Worm (Caenorhabditis elegans): ENCODE measurements around the gene nhr-11.

nhr-11 gene

ce11 chrIV:9082055-9082454 lies 12.3 kb downstream of the nhr-11 start, which contains the start of gene twk-8:
TSS of gene twk-8 (plus strand) at chrIV:9082355.
- TF ChIP-seq K02D7.2 (tag; optimal IDR thresholded peaks at IDR 0.05): no peak
- TF ChIP-seq ceh-22 (tag; optimal IDR thresholded peaks at IDR 0.05): no peak
- TF ChIP-seq eyg-1 (tag; optimal IDR thresholded peaks at IDR 0.05): no peak
- no peak for TF ChIP-seq hlh-15 (tag; optimal IDR thresholded peaks at IDR 0.05)
- TF ChIP-seq ceh-34 (tag; optimal IDR thresholded peaks at IDR 0.05): no peak
- no peak for TF ChIP-seq zip-5 (tag; optimal IDR thresholded peaks at IDR 0.05)
- TF ChIP-seq pat-9 (tag; optimal IDR thresholded peaks at IDR 0.05): no peak
- no peak for TF ChIP-seq K09A11.1 (tag; optimal IDR thresholded peaks at IDR 0.05; ENCODE audit: insufficient read depth)
- no peak for TF ChIP-seq ceh-19 (GFP tag; optimal IDR thresholded peaks at IDR 0.05)
- TF ChIP-seq ahr-1 (tag; optimal IDR thresholded peaks at IDR 0.05): no peak
- no peak for TF ChIP-seq ceh-18 (tag; optimal IDR thresholded peaks at IDR 0.05)
- TF ChIP-seq unc-3 (GFP tag; conservative IDR thresholded peaks at IDR 0.05): no peak
- no peak for TF ChIP-seq unc-3 (tag; optimal IDR thresholded peaks at IDR 0.05)
- no peak for TF ChIP-seq hlh-6 (tag; optimal IDR thresholded peaks at IDR 0.05)
- TF ChIP-seq npax-4 (tag; optimal IDR thresholded peaks at IDR 0.05): no peak
- no peak for TF ChIP-seq T23F11.4 (GFP tag; optimal IDR thresholded peaks at IDR 0.05)
- TF ChIP-seq pha-2 (tag; optimal IDR thresholded peaks at IDR 0.05): no peak
- no peak for TF ChIP-seq ref-2 (tag; optimal IDR thresholded peaks at IDR 0.05)
- no peak for TF ChIP-seq sdc-2 (tag; optimal IDR thresholded peaks at IDR 0.05)

ce11 chrIV:9088294-9088693 lies 18.5 kb downstream of the nhr-11 start, which contains the start of gene msa-1:
TSS of gene msa-1 (plus strand) at chrIV:9088594.
- TF ChIP-seq gmeb-2 (tag; optimal IDR thresholded peaks at IDR 0.05): no peak
- no peak for TF ChIP-seq fax-1 (tag; optimal IDR thresholded peaks at IDR 0.05)
- no peak for TF ChIP-seq C08G9.2 (tag; optimal IDR thresholded peaks at IDR 0.05)
- TF ChIP-seq ceh-45 (GFP tag; IDR thresholded peaks at IDR 0.05): 0 out of 2 replicates have a peak, but pooled peaks have one; percentile 14
- TF ChIP-seq lim-6 (tag; optimal IDR thresholded peaks at IDR 0.05): no peak
- no peak for TF ChIP-seq pha-4 (tag; optimal IDR thresholded peaks at IDR 0.05)

ce11 chrIV:9090538-9091195 lies 20.9 kb downstream of the nhr-11 start:
- peak; percentile 24 for TF ChIP-seq hlh-30 (tag; optimal IDR thresholded peaks at IDR 0.05; ENCODE audit: insufficient read depth)
- no peak for TF ChIP-seq fkh-6 (tag; optimal IDR thresholded peaks at IDR 0.05)
- TF ChIP-seq ceh-24 (tag; optimal IDR thresholded peaks at IDR 0.05): no peak
- TF ChIP-seq unc-3 (GFP tag; conservative IDR thresholded peaks at IDR 0.05): no peak
- TF ChIP-seq unc-3 (tag; optimal IDR thresholded peaks at IDR 0.05): no peak
- TF ChIP-seq nhr-11 (tag; optimal IDR thresholded peaks at IDR 0.05): no peak
- no peak for TF ChIP-seq tbx-2 (tag; optimal IDR thresholded peaks at IDR 0.05)
- no peak for TF ChIP-seq npax-4 (tag; optimal IDR thresholded peaks at IDR 0.05)
- TF ChIP-seq pros-1 (tag; optimal IDR thresholded peaks at IDR 0.05): no peak

- TF ChIP-seq C08G9.2 (tag; optimal IDR thresholded peaks at IDR 0.05) (no peak), unc-55 (GFP tag; optimal IDR thresholded peaks at IDR 0.05) (no peak), hlh-30 (tag; optimal IDR thresholded peaks at IDR 0.05; ENCODE audit: insufficient read depth) (no peak), sdc-2 (tag; optimal IDR thresholded peaks at IDR 0.05) (no peak), ceh-9 (tag; optimal IDR thresholded peaks at IDR 0.05) (no peak), fkh-10 (GFP tag; optimal IDR thresholded peaks at IDR 0.05) (no peak), unc-42 (tag; optimal IDR thresholded peaks at IDR 0.05) (peak; percentile 97), ref-2 (tag; optimal IDR thresholded peaks at IDR 0.05) (no peak), sox-2 (GFP tag; IDR thresholded peaks at IDR 0.05) (no peak), ceh-31 (tag; optimal IDR thresholded peaks at IDR 0.05) (peak; percentile 2), unc-3 (GFP tag; conservative IDR thresholded peaks at IDR 0.05) (no peak), unc-3 (tag; optimal IDR thresholded peaks at IDR 0.05) (no peak), dve-1 (tag; optimal IDR thresholded peaks at IDR 0.05) (no peak)
Observed at ce11 chrIV:9092011-9092410, 22.2 kb downstream of the nhr-11 start.

Measured in whole organism, late embryonic.